Worm (Caenorhabditis elegans) whole organism, young adult: ENCODE measurements around the gene F32D8.3.
"Not testable (repeated sequence)": the region's sequence is repeated elsewhere in the genome, so short reads cannot be mapped to it uniquely, and the experiment has no call there.

Experiments used
- B0019.2 ChIP-seq: fragments of 200-800 bp; sonication (Bioruptor generic); conservative IDR thresholded peaks from 2 replicates; pipeline ENCODE4 v1.3.6; 2022; ENCODE audit warnings: missing genetic modification reagents, missing genetic modification characterization, missing compliant biosample characterization
- C17E4.6 ChIP-seq: fragments of 200-800 bp; sonication (Bioruptor generic); IDR thresholded peaks from 2 replicates; pipeline ENCODE4 v1.3.6; 2022; ENCODE audit warnings: missing genetic modification reagents, missing genetic modification characterization, missing compliant biosample characterization
- F23B12.7 ChIP-seq: sonication (generic microtip); optimal IDR thresholded peaks from 2 replicates; lab custom pipeline; 2017; ENCODE audit warnings: missing genetic modification characterization, mild to moderate bottlenecking, missing compliant biosample characterization, antibody characterized with exemption, moderate library complexity; ENCODE audit not compliant: insufficient read depth
- F37B4.10 ChIP-seq: fragments of 200-800 bp; sonication (Bioruptor generic); IDR thresholded peaks from 2 replicates; pipeline ENCODE4 v1.3.6; 2022; ENCODE audit warnings: missing genetic modification characterization, missing compliant biosample characterization
- F52B5.7 ChIP-seq: sonication (generic microtip); optimal IDR thresholded peaks from 2 replicates; lab custom pipeline; 2016; ENCODE audit warnings: mild to moderate bottlenecking, missing genetic modification characterization, missing compliant biosample characterization
- F57C9.4 ChIP-seq: sonication (generic microtip); optimal IDR thresholded peaks from 2 replicates; lab custom pipeline; 2017; ENCODE audit warnings: mild to moderate bottlenecking, missing genetic modification characterization, missing compliant biosample characterization
- K12H6.12 ChIP-seq: fragments of 200-800 bp; sonication (Bioruptor generic); optimal IDR thresholded peaks from 2 replicates; lab custom pipeline; 2018; ENCODE audit warnings: mild to moderate bottlenecking, missing genetic modification characterization, missing compliant biosample characterization
- Y56A3A.18 ChIP-seq: fragments of 200-800 bp; sonication (Bioruptor generic); IDR thresholded peaks from 2 replicates; pipeline ENCODE4 v1.3.6; 2022; ENCODE audit warnings: missing genetic modification reagents, missing genetic modification characterization, missing compliant biosample characterization
- Y95B8A.8 ChIP-seq: fragments of 200-800 bp; sonication (Bioruptor generic); IDR thresholded peaks from 2 replicates; pipeline ENCODE4 v1.3.6; 2022; ENCODE audit warnings: missing genetic modification reagents, missing genetic modification characterization, missing compliant biosample characterization
- aptf-2 ChIP-seq: fragments of 200-800 bp; sonication (Bioruptor generic); conservative IDR thresholded peaks from 2 replicates; pipeline ENCODE4 v1.3.6; 2022; ENCODE audit warnings: missing genetic modification reagents, missing genetic modification characterization, missing compliant biosample characterization
- aptf-3 ChIP-seq: fragments of 200-800 bp; sonication (Bioruptor generic); IDR thresholded peaks from 2 replicates; pipeline ENCODE4 v1.3.6; 2022; ENCODE audit warnings: missing genetic modification characterization, missing compliant biosample characterization
- bed-2 ChIP-seq: fragments of 200-800 bp; sonication (Bioruptor generic); IDR thresholded peaks from 2 replicates; pipeline ENCODE4 v1.3.6; 2022; ENCODE audit warnings: missing genetic modification reagents, missing genetic modification characterization, missing compliant biosample characterization
- ccch-3 ChIP-seq: fragments of 200-800 bp; sonication (Bioruptor generic); optimal IDR thresholded peaks from 2 replicates; lab custom pipeline; 2018; ENCODE audit warnings: mild to moderate bottlenecking, missing genetic modification characterization, missing compliant biosample characterization
- cebp-1 ChIP-seq, 2 experiments: fragments of 200-800 bp in 1 of 2; sonication (Bioruptor generic) in 1 of 2; sonication (generic microtip) in 1 of 2; IDR thresholded peaks in 1 of 2; optimal IDR thresholded peaks in 1 of 2; 2 replicates each; pipeline versions ENCODE4 v1.3.6 to Lab custom; 2017 to 2022; ENCODE audit warnings: missing compliant biosample characterization in 2 of 2, missing genetic modification characterization in 2 of 2, mild to moderate bottlenecking in 1 of 2, missing genetic modification reagents in 1 of 2, moderate library complexity in 1 of 2
- cebp-2 ChIP-seq: fragments of 200-800 bp; sonication (Bioruptor generic); IDR thresholded peaks from 2 replicates; pipeline ENCODE4 v1.3.6; 2022; ENCODE audit warnings: missing genetic modification characterization, missing compliant biosample characterization
- ceh-40 ChIP-seq: fragments of 200-800 bp; sonication (Bioruptor generic); IDR thresholded peaks from 2 replicates; pipeline ENCODE4 v1.3.6; 2022; ENCODE audit warnings: missing genetic modification characterization, missing compliant biosample characterization
- ceh-91 ChIP-seq: fragments of 200-800 bp; sonication (Bioruptor generic); IDR thresholded peaks from 2 replicates; pipeline ENCODE4 v1.3.6; 2022; ENCODE audit warnings: missing genetic modification reagents, missing genetic modification characterization, missing compliant biosample characterization
- chd-7 ChIP-seq: sonication (generic microtip); optimal IDR thresholded peaks from 2 replicates; lab custom pipeline; 2016; ENCODE audit warnings: mild to moderate bottlenecking, missing genetic modification characterization, moderate library complexity, missing compliant biosample characterization
- dox-1 ChIP-seq: fragments of 200-800 bp; sonication (Bioruptor generic); IDR thresholded peaks from 2 replicates; pipeline ENCODE4 v1.3.6; 2022; ENCODE audit warnings: missing genetic modification reagents, missing genetic modification characterization, missing compliant biosample characterization
- egl-18 ChIP-seq: fragments of 200-800 bp; sonication (Bioruptor generic); IDR thresholded peaks from 2 replicates; pipeline ENCODE4 v1.3.6; 2022; ENCODE audit warnings: missing genetic modification reagents, missing genetic modification characterization, missing compliant biosample characterization
- egl-44 ChIP-seq: fragments of 200-800 bp; sonication (Bioruptor generic); IDR thresholded peaks from 2 replicates; pipeline ENCODE4 v1.3.6; 2022; ENCODE audit warnings: missing genetic modification reagents, missing genetic modification characterization, missing compliant biosample characterization
- egrh-3 ChIP-seq: fragments of 200-800 bp; sonication (Bioruptor generic); IDR thresholded peaks from 2 replicates; pipeline ENCODE4 v1.3.6; 2022; ENCODE audit warnings: missing genetic modification reagents, missing genetic modification characterization, missing compliant biosample characterization
- fkh-3 ChIP-seq: sonication (generic microtip); optimal IDR thresholded peaks from 2 replicates; lab custom pipeline; 2016; ENCODE audit warnings: mild to moderate bottlenecking, missing genetic modification characterization, missing compliant biosample characterization
- hmg-1.2 ChIP-seq: fragments of 200-800 bp; sonication (Bioruptor generic); IDR thresholded peaks from 2 replicates; pipeline ENCODE4 v1.3.6; 2022; ENCODE audit warnings: missing genetic modification reagents, missing genetic modification characterization, missing compliant biosample characterization
- hmg-20 ChIP-seq: fragments of 200-800 bp; sonication (Bioruptor generic); IDR thresholded peaks from 2 replicates; pipeline ENCODE4 v1.3.6; 2022; ENCODE audit warnings: missing genetic modification reagents, missing genetic modification characterization, missing compliant biosample characterization
- hsf-1 ChIP-seq: fragments of 200-800 bp; sonication (Bioruptor generic); IDR thresholded peaks from 2 replicates; pipeline ENCODE4 v1.3.6; 2022; ENCODE audit warnings: missing genetic modification reagents, missing genetic modification characterization, missing compliant biosample characterization
- lin-26 ChIP-seq: fragments of 200-800 bp; sonication (Bioruptor generic); IDR thresholded peaks from 2 replicates; pipeline ENCODE4 v1.3.6; 2022; ENCODE audit warnings: missing genetic modification reagents, missing genetic modification characterization, missing compliant biosample characterization
- lin-40 ChIP-seq: sonication (generic microtip); optimal IDR thresholded peaks from 2 replicates; lab custom pipeline; 2016; ENCODE audit warnings: missing genetic modification characterization, mild to moderate bottlenecking, missing compliant biosample characterization, missing genotype, missing genetic modification reagents
- madf-6 ChIP-seq: fragments of 200-800 bp; sonication (Bioruptor generic); IDR thresholded peaks from 2 replicates; pipeline ENCODE4 v1.3.6; 2022; ENCODE audit warnings: missing genetic modification reagents, missing genetic modification characterization, missing compliant biosample characterization
- mcd-1 ChIP-seq: fragments of 200-800 bp; sonication (Bioruptor generic); IDR thresholded peaks from 2 replicates; pipeline ENCODE4 v1.3.6; 2022; ENCODE audit warnings: missing genetic modification reagents, missing genetic modification characterization, missing compliant biosample characterization
- mes-4 ChIP-seq: sonication (generic microtip); optimal IDR thresholded peaks from 2 replicates; lab custom pipeline; 2016; ENCODE audit warnings: missing genotype, missing genetic modification characterization, missing compliant biosample characterization
- nfya-1 ChIP-seq: sonication (generic microtip); optimal IDR thresholded peaks from 2 replicates; lab custom pipeline; 2017; ENCODE audit warnings: antibody characterized with exemption, missing compliant biosample characterization, missing genetic modification characterization, borderline replicate concordance; ENCODE audit not compliant: insufficient read depth
- nfya-2 ChIP-seq: fragments of 200-800 bp; sonication (Bioruptor generic); IDR thresholded peaks from 2 replicates; pipeline ENCODE4 v1.3.6; 2022; ENCODE audit warnings: missing genetic modification reagents, missing genetic modification characterization, missing compliant biosample characterization
- pbrm-1 ChIP-seq: fragments of 200-800 bp; sonication (Bioruptor generic); IDR thresholded peaks from 2 replicates; pipeline ENCODE4 v1.3.6; 2022; ENCODE audit warnings: missing genetic modification reagents, missing genetic modification characterization, missing compliant biosample characterization
- rcor-1 ChIP-seq: fragments of 200-800 bp; sonication (Bioruptor generic); IDR thresholded peaks from 2 replicates; pipeline ENCODE4 v1.3.6; 2022; ENCODE audit warnings: missing genetic modification reagents, missing genetic modification characterization, missing compliant biosample characterization
- sea-2 ChIP-seq: fragments of 200-800 bp; sonication (Bioruptor generic); IDR thresholded peaks from 2 replicates; pipeline ENCODE4 v1.3.6; 2022; ENCODE audit warnings: missing genetic modification characterization, missing compliant biosample characterization
- snpc-1.1 ChIP-seq: sonication (generic microtip); optimal IDR thresholded peaks from 2 replicates; lab custom pipeline; 2017; ENCODE audit warnings: missing genetic modification characterization, mild to moderate bottlenecking, missing compliant biosample characterization, antibody characterized with exemption, moderate library complexity, missing genotype, missing genetic modification reagents; ENCODE audit not compliant: insufficient read depth
- somi-1 ChIP-seq: fragments of 200-800 bp; sonication (Bioruptor generic); optimal IDR thresholded peaks from 2 replicates; lab custom pipeline; 2018; ENCODE audit warnings: mild to moderate bottlenecking, missing genetic modification characterization, missing compliant biosample characterization
- zfh-2 ChIP-seq: fragments of 200-800 bp; sonication (Bioruptor generic); conservative IDR thresholded peaks from 2 replicates; pipeline ENCODE4 v1.3.6; 2022; ENCODE audit warnings: missing genetic modification reagents, missing genetic modification characterization, missing compliant biosample characterization
- ztf-25 ChIP-seq: fragments of 200-800 bp; sonication (Bioruptor generic); IDR thresholded peaks from 2 replicates; pipeline ENCODE4 v1.3.6; 2022; ENCODE audit warnings: missing genetic modification reagents, missing genetic modification characterization, missing compliant biosample characterization
- ztf-3 ChIP-seq: fragments of 200-800 bp; sonication (Bioruptor generic); optimal IDR thresholded peaks from 2 replicates; lab custom pipeline; 2018; ENCODE audit warnings: mild to moderate bottlenecking, missing genetic modification characterization, missing compliant biosample characterization

F32D8.3 gene

ce11 chrV:10862457-10863097, 24.1 kb upstream of the F32D8.3 start:
- no peak for TF ChIP-seq egrh-3 (GFP tag; lab: Robert Waterston, UW)
- TF ChIP-seq bed-2 (GFP tag; lab: Robert Waterston, UW) = no peak
- TF ChIP-seq ccch-3 (GFP tag; lab: Kevin White, UChicago) = no peak
- no peak for TF ChIP-seq chd-7
- no peak for TF ChIP-seq Y56A3A.18 (GFP tag; lab: Robert Waterston, UW)
- no peak for TF ChIP-seq F23B12.7 (tag; lab: Kevin White, UChicago)
- no peak for TF ChIP-seq hsf-1 (GFP tag; lab: Robert Waterston, UW)

ce11 chrV:10865599-10865998, 21.0 kb upstream of the F32D8.3 start, which contains the start of gene saeg-1:
Gene saeg-1, minus strand, starts transcription at chrV:10865699.
- TF ChIP-seq F57C9.4 (tag; lab: Kevin White, UChicago) (no peak), hmg-20 (GFP tag; lab: Robert Waterston, UW) (no peak), egl-44 (no peak), ccch-3 (GFP tag; lab: Kevin White, UChicago) (no peak), nfya-2 (GFP tag; lab: Robert Waterston, UW) (no peak), C17E4.6 (GFP tag; lab: Robert Waterston, UW) (no peak), aptf-3 (GFP tag; lab: Robert Waterston, UW) (no peak)
- TF ChIP-seq, all 124 proteins: peak for 0

DNA sequence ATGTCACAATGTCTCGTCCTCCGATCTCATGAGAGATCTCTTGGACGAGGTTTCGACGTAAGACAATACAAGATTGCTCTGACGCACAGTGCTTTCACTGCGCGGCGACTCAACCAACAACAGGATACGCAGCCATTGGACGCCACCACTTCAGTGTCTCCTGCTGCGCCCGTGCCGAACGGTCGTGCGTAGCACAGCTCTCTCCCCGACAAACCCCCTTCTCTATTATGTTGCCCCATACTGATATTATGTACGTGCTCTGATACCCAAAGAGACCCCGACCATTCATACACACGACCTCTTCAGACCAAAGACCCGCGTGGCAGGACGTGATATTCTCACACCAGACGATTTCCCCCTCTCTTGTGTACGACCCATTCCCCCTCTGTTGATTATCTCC, 20.3 kb upstream of the F32D8.3 start:
- 0 out of 2 replicates have a peak, but pooled peaks have one; percentile 7 for TF ChIP-seq mcd-1 (GFP tag; lab: Robert Waterston, UW)
- peak; percentile 35; the same call in 1 of the 2 replicates for TF ChIP-seq Y56A3A.18 (GFP tag; lab: Robert Waterston, UW)
- 0 out of 2 replicates have a peak, but pooled peaks have one; percentile 16 for TF ChIP-seq F37B4.10 (GFP tag; lab: Robert Waterston, UW)
- TF ChIP-seq pbrm-1 = peak; percentile 41; the same call in 1 of the 2 replicates
- TF ChIP-seq cebp-2 (GFP tag; lab: Robert Waterston, UW) = peak; percentile 59; the same call in 1 of the 2 replicates
- peak; percentile 38; the same call in 1 of the 2 replicates for TF ChIP-seq cebp-1 (GFP tag; IDR thresholded peaks at IDR 0.05; lab: Robert Waterston, UW)
- TF ChIP-seq cebp-1 (tag; optimal IDR thresholded peaks at IDR 0.05; lab: Kevin White, UChicago) = not testable (repeated sequence)
- TF ChIP-seq dox-1 (GFP tag; lab: Robert Waterston, UW) = peak; percentile 74; the same call in 1 of the 2 replicates
- TF ChIP-seq Y95B8A.8 = peak; percentile 72; the same call in 1 of the 2 replicates
- TF ChIP-seq madf-6 (GFP tag; lab: Robert Waterston, UW) = peak; percentile 30; the same call in 1 of the 2 replicates
- TF ChIP-seq ztf-25 (GFP tag; lab: Robert Waterston, UW) = 0 out of 2 replicates have a peak, but pooled peaks have one; percentile 64
- peak; percentile 68; the same call in 1 of the 2 replicates for TF ChIP-seq bed-2 (GFP tag; lab: Robert Waterston, UW)
- peak; percentile 19; the same call in 1 of the 2 replicates for TF ChIP-seq ceh-91
- TF ChIP-seq lin-26 (GFP tag; lab: Robert Waterston, UW) = peak; percentile 73
- 0 out of 2 replicates have a peak, but pooled peaks have one; percentile 75 for TF ChIP-seq nfya-2 (GFP tag; lab: Robert Waterston, UW)
- peak; percentile 41 for TF ChIP-seq F52B5.7
- TF ChIP-seq sea-2 (GFP tag; lab: Robert Waterston, UW) = 0 out of 2 replicates have a peak, but pooled peaks have one; percentile 63
- peak; percentile 60 for TF ChIP-seq zfh-2
- 0 out of 2 replicates have a peak, but pooled peaks have one; percentile 49 for TF ChIP-seq egl-18

DNA sequence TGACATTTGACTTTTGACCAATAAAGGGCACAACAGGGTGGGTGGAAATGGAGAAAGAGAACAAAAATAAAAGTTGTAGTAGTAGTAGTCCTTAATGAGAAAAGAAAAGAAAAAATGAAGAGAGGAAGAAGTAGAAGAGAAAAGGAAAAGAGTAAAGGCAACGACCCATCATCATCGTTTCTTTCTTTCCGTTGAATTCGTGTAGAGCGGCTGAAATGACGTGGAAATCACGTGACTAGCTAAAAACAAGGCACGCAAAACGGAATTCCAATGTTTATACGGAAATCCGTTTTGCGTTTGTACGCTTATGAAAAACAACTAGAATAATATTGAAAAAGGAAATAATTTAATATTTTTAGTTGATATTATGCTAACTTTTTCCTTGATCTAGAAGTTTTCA, 19.1 kb upstream of the F32D8.3 start:
- no peak for TF ChIP-seq K12H6.12 (tag; lab: Kevin White, UChicago)
- TF ChIP-seq B0019.2 (GFP tag; lab: Robert Waterston, UW) = no peak
- no peak for TF ChIP-seq snpc-1.1
- TF ChIP-seq ceh-40 (GFP tag; lab: Robert Waterston, UW) = no peak
- TF ChIP-seq somi-1 (GFP tag; lab: Kevin White, UChicago) = no peak
- TF ChIP-seq mes-4 = no peak
- TF ChIP-seq ztf-3 = no peak
- no peak for TF ChIP-seq cebp-1 (GFP tag; IDR thresholded peaks at IDR 0.05; lab: Robert Waterston, UW)
- TF ChIP-seq cebp-1 (tag; optimal IDR thresholded peaks at IDR 0.05; lab: Kevin White, UChicago) = peak; percentile 5
- no peak for TF ChIP-seq nfya-1
- TF ChIP-seq dox-1 (GFP tag; lab: Robert Waterston, UW) = no peak
- no peak for TF ChIP-seq fkh-3
- TF ChIP-seq aptf-2 (GFP tag; lab: Robert Waterston, UW) = no peak
- peak; percentile 39 for TF ChIP-seq lin-40 (tag; lab: Kevin White, UChicago)
- no peak for TF ChIP-seq rcor-1 (GFP tag; lab: Robert Waterston, UW)
- TF ChIP-seq hmg-1.2 (GFP tag; lab: Robert Waterston, UW) = no peak
